Fruit fly (Drosophila melanogaster) ovary, adult (tissue): ENCODE data around the gene CG31287.

ENCODE experiments used
- CG17801 ChIP-seq: fragments of 200-800 bp; optimal IDR thresholded peaks from 2 replicates; lab custom pipeline; 2019; ENCODE audit warnings: missing biosample characterization, mild to moderate bottlenecking, missing genetic modification characterization, moderate library complexity; ENCODE audit not compliant: partially characterized antibody

CG31287 gene

dm6 chr3R:16213792-16214473, 10.8 kb downstream of the CG31287 start:
- TF ChIP-seq CG17801, result no peak

- TF ChIP-seq CG17801, result no peak
These were observed 11.5 kb downstream of the CG31287 start for dm6 chr3R:16214474-16215318.

dm6 chr3R:16215319-16215701, 12.1 kb downstream of the CG31287 start:
- no peak for TF ChIP-seq CG17801

dm6 chr3R:16217368-16217767, 14.2 kb downstream of the CG31287 start:
- no peak for TF ChIP-seq CG17801

dm6 chr3R:16218251-16219030, 15.3 kb downstream of the CG31287 start:
- no peak for TF ChIP-seq CG17801

- no peak for TF ChIP-seq CG17801
These were observed 17.0 kb downstream of the CG31287 start for dm6 chr3R:16220050-16220670.

dm6 chr3R:16220854-16221253, 17.7 kb downstream of the CG31287 start:
- no peak for TF ChIP-seq CG17801

- no peak for TF ChIP-seq CG17801
These were observed 18.5 kb downstream of the CG31287 start for dm6 chr3R:16221359-16222299.

dm6 chr3R:16222300-16222903, 19.2 kb downstream of the CG31287 start:
- peak; percentile 30 for TF ChIP-seq CG17801

- TF ChIP-seq CG17801, result no peak
These were observed 20.3 kb downstream of the CG31287 start for dm6 chr3R:16223252-16224037.

- peak; percentile 86 for TF ChIP-seq CG17801
These were observed 21.4 kb downstream of the CG31287 start for dm6 chr3R:16224415-16225165.

- no peak for TF ChIP-seq CG17801
These were observed 22.2 kb downstream of the CG31287 start, which contains the start of gene tara for dm6 chr3R:16225351-16225750. TSS of gene tara (plus strand) at chr3R:16225651.

dm6 chr3R:16225760-16226159, 22.6 kb downstream of the CG31287 start:
- no peak for TF ChIP-seq CG17801
